Fruit fly (Drosophila melanogaster): ENCODE measurements around the gene CG10086.

The CG10086 gene

DNA sequence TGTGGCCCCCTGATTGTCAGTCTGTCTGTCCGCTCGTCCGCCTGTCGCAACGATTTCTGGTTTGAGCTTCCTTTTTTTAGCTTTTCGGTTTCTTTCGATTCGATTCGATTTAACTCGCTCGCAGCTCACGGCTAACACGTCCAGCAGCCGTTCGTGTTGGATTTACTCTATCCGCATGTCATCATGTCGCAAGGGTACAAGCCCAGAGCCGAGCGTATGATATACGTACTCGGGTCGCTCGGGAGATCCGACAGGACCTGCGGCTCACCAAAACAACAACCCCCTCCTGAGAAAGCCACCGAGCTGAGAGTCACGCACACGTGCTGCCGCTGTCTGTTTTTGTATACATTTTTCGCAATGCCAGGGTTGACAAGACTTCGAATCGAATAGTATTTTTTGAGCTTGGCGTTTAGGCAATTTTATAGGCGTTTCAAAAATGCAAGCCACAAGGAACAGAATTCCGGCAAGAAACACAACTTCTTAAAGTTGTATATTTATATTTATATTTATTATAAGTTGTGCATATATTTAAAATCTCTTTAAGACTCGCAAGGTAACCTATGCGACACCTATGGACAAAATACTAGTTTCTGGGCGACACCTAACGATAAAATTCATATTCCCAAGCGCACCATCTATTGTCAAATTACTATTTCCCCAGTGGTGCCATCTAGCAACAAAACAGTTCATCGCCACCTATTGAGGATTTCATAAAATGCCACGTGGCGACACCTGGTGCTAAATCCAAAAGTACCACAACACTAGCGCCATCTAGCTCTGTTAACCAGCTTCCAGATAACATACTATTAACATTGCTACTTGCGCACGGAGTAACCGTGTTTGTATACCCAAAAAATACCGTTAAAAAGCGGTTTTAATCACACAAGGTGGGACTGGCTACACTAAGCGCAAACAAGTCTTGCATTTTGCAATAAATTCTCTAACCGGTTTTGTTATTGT is 19.5 kb downstream of the CG10086 start, which contains the start of the genes CG2993 and sgll (continued):
- peak; percentile 85 for TF ChIP-seq acj6 (GFP tag; optimal IDR thresholded peaks at IDR 0.05)
- TF ChIP-seq CG6276 (GFP tag; optimal IDR thresholded peaks at IDR 0.05) = no peak
- peak; percentile 83 for TF ChIP-seq dac (GFP tag; optimal IDR thresholded peaks at IDR 0.05)
- TF ChIP-seq Ets96B (tag; optimal IDR thresholded peaks at IDR 0.05) = no peak
- TF ChIP-seq CG31627 (GFP tag; optimal IDR thresholded peaks at IDR 0.05) = peak; percentile 97
- TF ChIP-seq CG11294 (GFP tag; IDR thresholded peaks at IDR 0.05) = peak; percentile 41; the same call in 1 of the 2 replicates
- peak; percentile 36 for TF ChIP-seq Blimp-1 (GFP tag; optimal IDR thresholded peaks at IDR 0.05)
- peak; percentile 85 for TF ChIP-seq CG3919 (GFP tag; optimal IDR thresholded peaks at IDR 0.05)
- peak; percentile 71 for TF ChIP-seq topi (GFP tag; optimal IDR thresholded peaks at IDR 0.05)
- peak; percentile 92 for TF ChIP-seq lz (GFP tag; optimal IDR thresholded peaks at IDR 0.05)
- peak; percentile 18 for TF ChIP-seq CG16779 (tag; optimal IDR thresholded peaks at IDR 0.05)
- peak; percentile 55 for TF ChIP-seq net (GFP tag; optimal IDR thresholded peaks at IDR 0.05)
- TF ChIP-seq CG10631 (GFP tag; optimal IDR thresholded peaks at IDR 0.05) = peak; percentile 73
- peak; percentile 51 for TF ChIP-seq CG1621 (tag; optimal IDR thresholded peaks at IDR 0.05)
- TF ChIP-seq achi (GFP tag; optimal IDR thresholded peaks at IDR 0.05) = peak; percentile 57
- peak in 1 of 2 experiments; percentile 88 for TF ChIP-seq salr (GFP tag; optimal IDR thresholded peaks at IDR 0.05)

- TF ChIP-seq lz (GFP tag; optimal IDR thresholded peaks at IDR 0.05) (no peak), CG6808 (GFP tag; optimal IDR thresholded peaks at IDR 0.05) (no peak), CG7368 (GFP tag; optimal IDR thresholded peaks at IDR 0.05) (no peak), Hr39 (GFP tag; optimal IDR thresholded peaks at IDR 0.05) (no peak), dsx (GFP tag; optimal IDR thresholded peaks at IDR 0.05; ENCODE audit: poor library complexity, severe bottlenecking) (no peak), vri (GFP tag; optimal IDR thresholded peaks at IDR 0.05) (no peak), fd59A (GFP tag; optimal IDR thresholded peaks at IDR 0.05) (no peak), acj6 (GFP tag; optimal IDR thresholded peaks at IDR 0.05) (no peak), CG6163 (GFP tag; IDR thresholded peaks at IDR 0.05) (no peak), svp (GFP tag) (no peak), CG11902 (GFP tag; optimal IDR thresholded peaks at IDR 0.05) (no peak), CG4318 (GFP tag; optimal IDR thresholded peaks at IDR 0.05) (no peak), cyc (GFP tag; optimal IDR thresholded peaks at IDR 0.05) (no peak), esn (GFP tag; optimal IDR thresholded peaks at IDR 0.05) (no peak), eg (GFP tag; IDR thresholded peaks at IDR 0.05) (no peak), Sox14 (GFP tag; optimal IDR thresholded peaks at IDR 0.05) (no peak), CG10669 (GFP tag; optimal IDR thresholded peaks at IDR 0.05) (no peak), Ets96B (tag; optimal IDR thresholded peaks at IDR 0.05) (no peak), salr (GFP tag; optimal IDR thresholded peaks at IDR 0.05) (no peak)
Observed at dm6 chr3R:7811514-7811913, 21.1 kb downstream of the CG10086 start, which contains the start of gene CG31473. Gene CG31473, plus strand, starts transcription at chr3R:7811814.

dm6 chr3R:7813518-7813917 is 23.1 kb downstream of the CG10086 start:
- TF ChIP-seq CG9139 (GFP tag; optimal IDR thresholded peaks at IDR 0.05) (no peak), CG1621 (tag; optimal IDR thresholded peaks at IDR 0.05) (no peak), fkh (GFP tag; optimal IDR thresholded peaks at IDR 0.05) (no peak), CG4318 (GFP tag; optimal IDR thresholded peaks at IDR 0.05) (no peak), CG6808 (GFP tag; optimal IDR thresholded peaks at IDR 0.05) (no peak), Sox15 (GFP tag; optimal IDR thresholded peaks at IDR 0.05) (no peak), CG32006 (GFP tag; optimal IDR thresholded peaks at IDR 0.05) (no peak), CG34406 (GFP tag; optimal IDR thresholded peaks at IDR 0.05) (no peak), OdsH (GFP tag; optimal IDR thresholded peaks at IDR 0.05) (no peak), CG8632 (GFP tag; optimal IDR thresholded peaks at IDR 0.05) (no peak)
